Fruit fly (Drosophila melanogaster) whole organism, pupa: ENCODE data around the gene Reg-2.
A peak's percentile ranks its signal among the peaks of the same experiment; 100 is the strongest.

Experiments
- CG10348 ChIP-seq: fragments of 200-800 bp; sonication (Bioruptor generic); IDR thresholded peaks from 2 replicates; pipeline ENCODE4 v1.3.6; 2022; ENCODE audit warnings: missing biosample characterization, missing genetic modification characterization
- CG12605 ChIP-seq: fragments of 200-800 bp; sonication (Bioruptor generic); IDR thresholded peaks from 2 replicates; pipeline ENCODE4 v1.3.6; 2022; ENCODE audit warnings: missing biosample characterization, missing genetic modification characterization
- CG13204 ChIP-seq: fragments of 200-800 bp; sonication (Bioruptor generic); optimal IDR thresholded peaks from 2 replicates; lab custom pipeline; 2018; ENCODE audit warnings: missing biosample characterization, mild to moderate bottlenecking, missing genetic modification characterization, moderate library complexity
- CG14655 ChIP-seq: fragments of 200-800 bp; sonication (Bioruptor generic); optimal IDR thresholded peaks from 3 replicates; lab custom pipeline; 2017; ENCODE audit warnings: mild to moderate bottlenecking, missing biosample characterization, missing genetic modification reagents, missing genetic modification characterization
- CG15710 ChIP-seq: fragments of 200-800 bp; sonication (Bioruptor generic); optimal IDR thresholded peaks from 2 replicates; lab custom pipeline; 2018; ENCODE audit warnings: missing biosample characterization, mild to moderate bottlenecking, missing genetic modification characterization, moderate library complexity
- CG17806 ChIP-seq: fragments of 200-800 bp; sonication (Bioruptor generic); optimal IDR thresholded peaks from 2 replicates; lab custom pipeline; 2018; ENCODE audit warnings: missing biosample characterization, mild to moderate bottlenecking, missing genetic modification characterization, moderate library complexity
- CG32121 ChIP-seq: fragments of 200-800 bp; sonication (Bioruptor generic); IDR thresholded peaks from 2 replicates; pipeline ENCODE4 v1.3.6; 2022; ENCODE audit warnings: missing biosample characterization, missing genetic modification characterization
- CG34367 ChIP-seq: fragments of 200-800 bp; sonication (Bioruptor generic); optimal IDR thresholded peaks from 2 replicates; lab custom pipeline; 2018; ENCODE audit warnings: missing biosample characterization, mild to moderate bottlenecking, missing genetic modification characterization
- CG4496 ChIP-seq: fragments of 200-800 bp; sonication (Bioruptor generic); IDR thresholded peaks from 3 replicates; pipeline ENCODE4 v1.3.6; 2022; ENCODE audit warnings: missing biosample characterization, missing genetic modification characterization
- CG8159 ChIP-seq: fragments of 200-800 bp; sonication (Bioruptor generic); optimal IDR thresholded peaks from 3 replicates; lab custom pipeline; 2018; ENCODE audit warnings: missing biosample characterization, mild to moderate bottlenecking, missing genetic modification characterization, moderate library complexity
- CG8301 ChIP-seq: fragments of 200-800 bp; sonication (Bioruptor generic); optimal IDR thresholded peaks from 2 replicates; lab custom pipeline; 2018; ENCODE audit warnings: missing biosample characterization, mild to moderate bottlenecking, missing genetic modification characterization
- CG9948 ChIP-seq: fragments of 200-800 bp; sonication (Bioruptor generic); optimal IDR thresholded peaks from 2 replicates; lab custom pipeline; 2018; ENCODE audit warnings: missing biosample characterization, mild to moderate bottlenecking, missing genetic modification characterization, moderate library complexity
- D1 ChIP-seq: fragments of 200-800 bp; sonication (Bioruptor generic); optimal IDR thresholded peaks from 2 replicates; lab custom pipeline; 2018; ENCODE audit warnings: missing biosample characterization, mild to moderate bottlenecking, missing genetic modification characterization, moderate library complexity
- EcR ChIP-seq: fragments of 200-800 bp; sonication (Bioruptor generic); optimal IDR thresholded peaks from 3 replicates; lab custom pipeline; 2019; ENCODE audit warnings: missing biosample characterization, missing genetic modification characterization, mild to moderate bottlenecking, moderate library complexity, missing genetic modification reagents
- Ets98B ChIP-seq: fragments of 200-800 bp; sonication (Bioruptor generic); IDR thresholded peaks from 2 replicates; pipeline ENCODE4 v1.3.6; 2022; ENCODE audit warnings: missing biosample characterization, missing genetic modification characterization
- Pif1A ChIP-seq: fragments of 200-800 bp; sonication (Bioruptor generic); optimal IDR thresholded peaks from 3 replicates; lab custom pipeline; 2016; ENCODE audit warnings: missing biosample characterization, missing genetic modification characterization
- Pif1B ChIP-seq: fragments of 200-800 bp; sonication (Bioruptor generic); optimal IDR thresholded peaks from 3 replicates; lab custom pipeline; 2016; ENCODE audit warnings: missing biosample characterization, missing genetic modification characterization
- Snoo ChIP-seq: fragments of 200-800 bp; sonication (Bioruptor generic); optimal IDR thresholded peaks from 3 replicates; lab custom pipeline; 2017; ENCODE audit warnings: missing biosample characterization, mild to moderate bottlenecking, missing genetic modification characterization, inconsistent platforms
- fd96Ca ChIP-seq: fragments of 200-800 bp; sonication (Bioruptor generic); IDR thresholded peaks from 3 replicates; pipeline ENCODE4 v1.3.6; 2022; ENCODE audit warnings: missing biosample characterization, missing genetic modification characterization
- gl ChIP-seq: fragments of 200-800 bp; sonication (Bioruptor generic); optimal IDR thresholded peaks from 2 replicates; lab custom pipeline; 2018; ENCODE audit warnings: missing biosample characterization, mild to moderate bottlenecking, missing genetic modification characterization
- rn ChIP-seq: fragments of 200-800 bp; sonication (Bioruptor generic); IDR thresholded peaks from 2 replicates; pipeline ENCODE4 v1.3.6; 2022; ENCODE audit warnings: missing biosample characterization, missing genetic modification characterization

Reg-2 gene

DNA sequence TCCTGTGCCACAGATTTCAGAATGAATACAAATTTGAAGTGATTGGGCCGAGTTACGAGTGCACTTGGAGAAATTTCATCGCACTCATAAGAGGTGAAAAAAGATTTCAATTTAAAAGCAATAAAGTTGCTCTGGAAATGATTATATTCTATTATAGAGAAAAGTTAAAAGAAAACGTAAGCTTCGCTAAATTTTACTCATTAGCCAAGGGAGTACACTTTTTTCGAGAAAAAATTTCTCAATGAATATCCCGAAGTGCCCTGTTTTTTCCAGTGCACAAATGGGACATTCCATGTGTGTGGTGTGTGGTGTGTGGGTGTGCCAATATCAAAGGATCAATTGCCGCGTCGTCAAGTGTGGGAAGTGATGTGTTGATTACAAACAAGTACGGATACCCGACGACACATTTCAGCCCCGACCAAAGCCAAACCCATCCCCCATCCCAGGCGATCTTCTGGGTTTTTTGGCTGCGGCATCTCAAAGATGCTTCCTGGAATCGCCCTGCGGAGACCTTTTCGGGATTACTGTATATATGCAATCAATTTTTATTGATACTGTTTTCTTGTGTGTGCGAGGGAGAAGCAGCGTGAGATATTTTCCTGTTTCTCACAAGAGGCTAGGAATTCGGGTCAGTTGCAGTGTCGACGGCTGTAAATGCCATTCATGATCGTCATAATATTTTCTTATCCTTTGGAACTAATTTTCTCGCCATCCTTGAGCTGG is 7.4 kb upstream of the Reg-2 start:
- TF ChIP-seq CG15710 (tag; lab: Kevin White, UChicago) = no peak
- no peak for TF ChIP-seq D1 (tag; lab: Kevin White, UChicago)
- TF ChIP-seq EcR = no peak
- peak; percentile 17 for TF ChIP-seq CG8301 (tag; lab: Kevin White, UChicago)
- TF ChIP-seq Snoo (tag; lab: Kevin White, UChicago) = peak; percentile 21
- no peak for TF ChIP-seq Ets98B (GFP tag; lab: Robert Waterston, UW)
- no peak for TF ChIP-seq CG32121 (GFP tag; lab: Robert Waterston, UW)
- TF ChIP-seq CG14655 = peak; percentile 36
- TF ChIP-seq CG17806 (tag; lab: Kevin White, UChicago) = peak; percentile 28
- TF ChIP-seq CG9948 = no peak
- TF ChIP-seq fd96Ca = no peak

DNA sequence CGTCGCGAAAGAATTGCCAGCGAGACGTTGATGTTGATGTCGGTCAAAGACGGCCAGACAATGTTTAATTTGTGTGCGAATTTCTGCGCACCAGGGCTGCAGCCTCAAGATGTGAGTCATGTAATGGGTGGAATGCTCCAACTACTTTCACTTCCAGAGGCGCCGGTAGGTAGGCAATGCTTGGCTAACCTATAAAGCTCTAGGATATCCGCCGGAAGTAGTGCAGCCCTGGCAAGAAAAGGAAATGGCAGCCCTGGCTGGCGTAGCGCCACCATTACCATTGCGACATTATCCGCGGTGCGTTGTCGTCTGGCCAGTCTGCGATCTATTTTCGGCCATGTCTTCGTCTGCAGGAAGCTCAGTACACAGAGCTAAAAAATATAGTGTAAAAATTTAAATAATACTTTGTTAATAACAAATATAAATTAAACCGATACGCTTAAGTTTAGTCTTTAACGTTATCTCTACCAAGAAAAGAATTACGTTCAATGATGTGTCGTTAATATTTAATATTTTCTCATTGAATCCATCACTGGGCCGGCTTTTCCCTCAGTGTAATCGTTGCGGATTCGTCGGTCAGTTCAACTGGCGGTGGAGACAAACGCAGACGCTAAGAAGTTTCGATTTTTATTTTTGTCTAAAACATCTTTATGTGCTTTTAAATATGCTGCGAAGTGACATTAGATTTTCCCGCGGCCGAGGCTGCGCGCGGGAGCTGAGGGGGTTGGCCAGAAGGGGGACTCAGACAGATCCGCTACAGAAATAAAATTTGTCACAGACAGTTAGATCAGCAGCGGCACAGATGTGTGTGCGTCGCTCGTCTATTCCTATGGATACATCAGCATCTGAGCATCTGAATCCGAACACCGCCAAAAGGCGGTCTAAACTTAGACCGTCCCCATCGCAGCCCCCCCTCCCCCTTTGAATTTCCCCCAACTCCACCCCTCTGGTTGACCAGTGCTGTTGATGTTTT is 5.6 kb upstream of the Reg-2 start:
- peak; percentile 70 for TF ChIP-seq Pif1A (GFP tag; lab: Kevin White, UChicago)
- TF ChIP-seq CG17806 (tag; lab: Kevin White, UChicago) = no peak
- peak; percentile 96 for TF ChIP-seq CG32121 (GFP tag; lab: Robert Waterston, UW)
- TF ChIP-seq Pif1B (GFP tag; lab: Kevin White, UChicago) = peak; percentile 56
- peak; percentile 81 for TF ChIP-seq CG12605 (GFP tag; lab: Robert Waterston, UW)
- TF ChIP-seq D1 (tag; lab: Kevin White, UChicago) = no peak
- TF ChIP-seq CG8301 (tag; lab: Kevin White, UChicago) = peak; percentile 84
- TF ChIP-seq CG4496 (GFP tag; lab: Robert Waterston, UW) = peak; percentile 96
- peak; percentile 40 for TF ChIP-seq CG13204
- TF ChIP-seq CG14655 = peak; percentile 87
- TF ChIP-seq Snoo (tag; lab: Kevin White, UChicago) = peak; percentile 63
- peak; percentile 93 for TF ChIP-seq Ets98B (GFP tag; lab: Robert Waterston, UW)
- TF ChIP-seq fd96Ca = peak; percentile 94
- peak; percentile 68 for TF ChIP-seq CG10348
- peak; percentile 19 for TF ChIP-seq CG34367 (tag; lab: Kevin White, UChicago)
- TF ChIP-seq CG15710 (tag; lab: Kevin White, UChicago) = peak; percentile 42
- TF ChIP-seq CG8159 (tag; lab: Kevin White, UChicago) = peak; percentile 28
- no peak for TF ChIP-seq CG9948
- no peak for TF ChIP-seq EcR
- peak; percentile 69 for TF ChIP-seq rn
- TF ChIP-seq gl (tag; lab: Kevin White, UChicago) = peak; percentile 33

DNA sequence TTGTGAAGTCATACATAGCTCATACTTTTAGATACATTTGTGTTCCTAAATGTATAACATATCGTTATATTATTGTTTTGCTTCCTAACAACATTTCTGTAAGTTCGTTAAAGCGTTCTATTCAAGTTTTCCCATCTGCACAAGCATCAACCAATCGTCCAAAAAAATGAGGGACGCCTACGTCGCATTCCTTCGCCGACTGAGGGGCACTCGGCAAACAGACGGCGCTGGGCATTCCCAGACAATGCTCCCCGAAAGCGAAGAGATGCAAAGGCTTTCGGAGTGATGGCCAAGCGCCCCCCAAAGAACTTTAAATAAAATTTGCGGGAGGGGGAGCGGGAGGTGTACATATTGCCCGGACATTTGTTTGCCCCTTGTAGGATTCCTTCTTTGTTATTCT is 4.4 kb upstream of the Reg-2 start:
- TF ChIP-seq CG9948 = no peak

DNA sequence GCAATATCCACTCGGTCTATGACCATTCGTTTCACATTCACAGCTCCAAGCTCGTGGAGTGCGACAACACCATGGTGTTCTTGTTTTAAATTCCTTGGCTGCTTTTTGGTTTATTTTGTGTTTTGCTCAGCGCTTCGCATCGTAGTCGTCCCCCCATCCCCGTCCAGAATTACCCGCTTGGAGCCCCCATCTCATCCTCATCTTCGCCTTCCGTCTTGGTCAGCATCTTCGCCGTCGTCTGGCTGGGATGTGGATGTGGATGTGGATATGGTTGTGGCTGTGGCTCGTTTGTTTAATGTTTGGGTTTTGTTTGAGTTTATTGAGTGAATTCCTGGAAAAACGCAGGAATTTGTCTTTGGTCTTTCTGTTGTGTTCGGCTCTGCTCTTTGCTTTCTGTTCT is 2.8 kb upstream of the Reg-2 start:
- TF ChIP-seq CG17806 (tag; lab: Kevin White, UChicago) = no peak
- TF ChIP-seq CG32121 (GFP tag; lab: Robert Waterston, UW) = no peak
- no peak for TF ChIP-seq rn
- TF ChIP-seq CG13204 = peak; percentile 36
- no peak for TF ChIP-seq fd96Ca
- no peak for TF ChIP-seq Pif1A (GFP tag; lab: Kevin White, UChicago)
- 0 out of 3 replicates have a peak, but pooled peaks have one; percentile 40 for TF ChIP-seq CG4496 (GFP tag; lab: Robert Waterston, UW)
- peak; percentile 1 for TF ChIP-seq CG14655
- TF ChIP-seq CG12605 (GFP tag; lab: Robert Waterston, UW) = no peak
- TF ChIP-seq Pif1B (GFP tag; lab: Kevin White, UChicago) = no peak
- no peak for TF ChIP-seq CG8159 (tag; lab: Kevin White, UChicago)
- TF ChIP-seq CG10348 = no peak

DNA sequence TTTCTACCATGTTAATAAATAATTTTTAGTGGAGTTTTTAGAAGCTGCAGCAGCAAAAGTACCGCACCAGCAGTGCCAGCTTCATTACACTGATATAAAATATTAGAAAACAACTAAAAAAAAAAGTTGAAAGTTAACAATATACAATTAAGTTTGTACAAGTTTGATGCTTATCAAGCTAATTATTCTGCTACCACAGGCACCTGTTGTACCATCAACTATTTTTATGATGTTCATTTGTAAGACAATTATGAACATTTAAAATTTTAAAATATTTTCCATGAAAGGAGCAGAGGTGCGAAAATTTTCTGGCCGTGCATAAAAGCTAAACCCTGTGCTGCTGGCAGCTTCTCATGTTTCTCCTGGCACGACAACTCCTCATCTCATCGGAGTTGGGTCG is 2.0 kb upstream of the Reg-2 start:
- no peak for TF ChIP-seq CG13204
- peak; percentile 75 for TF ChIP-seq Pif1A (GFP tag; lab: Kevin White, UChicago)
- peak; percentile 91 for TF ChIP-seq CG8301 (tag; lab: Kevin White, UChicago)
- TF ChIP-seq fd96Ca = 0 out of 3 replicates have a peak, but pooled peaks have one; percentile 20
- TF ChIP-seq gl (tag; lab: Kevin White, UChicago) = peak; percentile 64
- TF ChIP-seq Pif1B (GFP tag; lab: Kevin White, UChicago) = peak; percentile 81
- peak; percentile 87 for TF ChIP-seq CG9948
- TF ChIP-seq CG8159 (tag; lab: Kevin White, UChicago) = peak; percentile 61
- peak; percentile 49; the same call in 1 of the 2 replicates for TF ChIP-seq CG32121 (GFP tag; lab: Robert Waterston, UW)
- TF ChIP-seq rn = no peak
- peak; percentile 41; the same call in 1 of the 2 replicates for TF ChIP-seq Ets98B (GFP tag; lab: Robert Waterston, UW)
- peak; percentile 85 for TF ChIP-seq CG17806 (tag; lab: Kevin White, UChicago)
- TF ChIP-seq CG34367 (tag; lab: Kevin White, UChicago) = peak; percentile 72
- no peak for TF ChIP-seq EcR
- TF ChIP-seq Snoo (tag; lab: Kevin White, UChicago) = peak; percentile 39
- TF ChIP-seq CG10348 = no peak
- peak; percentile 56 for TF ChIP-seq CG15710 (tag; lab: Kevin White, UChicago)
- peak; percentile 62 for TF ChIP-seq CG4496 (GFP tag; lab: Robert Waterston, UW)
- peak; percentile 14; the same call in 1 of the 2 replicates for TF ChIP-seq CG12605 (GFP tag; lab: Robert Waterston, UW)
- no peak for TF ChIP-seq D1 (tag; lab: Kevin White, UChicago)
- TF ChIP-seq CG14655 = peak; percentile 94
